Fruit fly (Drosophila melanogaster) S2 (cell line): ENCODE measurements around the gene CG42709.

Source experiments
- CG8478 ChIP-seq: fragments of >200 bp; optimal IDR thresholded peaks from 2 replicates; lab custom pipeline; 2018
- CTCF ChIP-seq, 2 experiments: fragments of >200 bp; optimal IDR thresholded peaks; 2 replicates each; lab custom pipeline; 2018

- TF ChIP-seq CG8478 (no peak), CTCF (optimal IDR thresholded peaks at IDR 0.05; lab: Kevin White, UChicago) (no peak)
These were observed 10.2 kb downstream of the CG42709 start for dm6 chr3L:12800167-12800566.
